1 worm cellular context compared by ENCODE assay signal in genomic region chrV:18086783-18087182, ce11.
TF ChIP-seq lines count a peak whose summit lies in the region.

Gene slr-2 (plus strand): TSS chrV:18087123.

TF ChIP-seq in whole organism, L1 larva, 84 proteins besides CTCF, POLR2A, EP300 and RAD21 (continued from another document):
- TF ChIP-seq nhr-11 (tag; optimal IDR thresholded peaks at IDR 0.05; lab: Kevin White, UChicago) (no peak), lin-39 (tag; optimal IDR thresholded peaks at IDR 0.05; lab: Kevin White, UChicago) (peak; percentile 37), zip-4 (GFP tag; optimal IDR thresholded peaks at IDR 0.05; lab: Kevin White, UChicago) (no peak), ama-1 (optimal IDR thresholded peaks at IDR 0.05; lab: Kevin White, UChicago) (no peak), nhr-90 (tag; optimal IDR thresholded peaks at IDR 0.05; lab: Kevin White, UChicago; ENCODE audit: poor library complexity) (no peak), tlp-1 (tag; optimal IDR thresholded peaks at IDR 0.05; lab: Kevin White, UChicago) (no peak), unc-98 (GFP tag; IDR thresholded peaks at IDR 0.05; lab: Robert Waterston, UW) (no peak), ztf-4 (tag; optimal IDR thresholded peaks at IDR 0.05; lab: Kevin White, UChicago) (no peak), zag-1 (tag; optimal IDR thresholded peaks at IDR 0.05; lab: Kevin White, UChicago) (no peak), hlh-17 (GFP tag; optimal IDR thresholded peaks at IDR 0.05; lab: Kevin White, UChicago; ENCODE audit: borderline replicate concordance) (no peak), sup-37 (GFP tag; optimal IDR thresholded peaks at IDR 0.05; lab: Kevin White, UChicago) (no peak), ceh-8 (GFP tag; optimal IDR thresholded peaks at IDR 0.05; lab: Kevin White, UChicago) (peak; percentile 1), egl-13 (tag; optimal IDR thresholded peaks at IDR 0.05; lab: Kevin White, UChicago) (no peak), lin-13 (GFP tag; optimal IDR thresholded peaks at IDR 0.05; lab: Kevin White, UChicago) (peak; percentile 11), isw-1 (GFP tag; IDR thresholded peaks at IDR 0.05; lab: Robert Waterston, UW) (peak; percentile 27; the same call in 1 of the 2 replicates), lin-14 (GFP tag; optimal IDR thresholded peaks at IDR 0.05; lab: Kevin White, UChicago) (no peak), nhr-47 (tag; optimal IDR thresholded peaks at IDR 0.05; lab: Kevin White, UChicago) (no peak), ztf-11 (tag; optimal IDR thresholded peaks at IDR 0.05; lab: Kevin White, UChicago) (no peak), dsc-1 (tag; optimal IDR thresholded peaks at IDR 0.05; lab: Kevin White, UChicago) (peak; percentile 56), dpl-1 (GFP tag; optimal IDR thresholded peaks at IDR 0.05; lab: Kevin White, UChicago) (peak; percentile 97 to 98 (median 97)), fkh-4 (tag; optimal IDR thresholded peaks at IDR 0.05; lab: Kevin White, UChicago; ENCODE audit: borderline replicate concordance) (no peak), fkh-10 (GFP tag; optimal IDR thresholded peaks at IDR 0.05; lab: Kevin White, UChicago) (no peak), Y116A8C.19 (tag; optimal IDR thresholded peaks at IDR 0.05; lab: Kevin White, UChicago; ENCODE audit: borderline replicate concordance) (no peak), swsn-7 (tag; optimal IDR thresholded peaks at IDR 0.05; lab: Kevin White, UChicago) (no peak), C16A3.4 (tag; optimal IDR thresholded peaks at IDR 0.05; lab: Kevin White, UChicago) (peak; percentile 40), snu-23 (GFP tag; optimal IDR thresholded peaks at IDR 0.05; lab: Kevin White, UChicago) (peak; percentile 66)
